Fruit fly (Drosophila melanogaster) whole organism, embryonic: ENCODE results near the gene Gnpat.
A peak's percentile ranks its signal among the peaks of the same experiment; 100 is the strongest.

Source experiments
- CG10147 ChIP-seq: fragments of 200-800 bp; sonication (Bioruptor generic); optimal IDR thresholded peaks from 2 replicates; lab custom pipeline; 2019; ENCODE audit warnings: missing biosample characterization, mild to moderate bottlenecking, missing genetic modification characterization, moderate library complexity
- CG10321 ChIP-seq: fragments of 200-800 bp; sonication (Bioruptor generic); IDR thresholded peaks from 2 replicates; pipeline ENCODE4 v1.3.6; 2022; ENCODE audit warnings: missing biosample characterization, missing genetic modification characterization
- CG11398 ChIP-seq: fragments of 200-800 bp; sonication (Bioruptor generic); optimal IDR thresholded peaks from 2 replicates; lab custom pipeline; 2016; ENCODE audit warnings: missing biosample characterization, missing genetic modification characterization
- CG11560 ChIP-seq: fragments of 200-800 bp; sonication (Bioruptor generic); IDR thresholded peaks from 3 replicates; pipeline ENCODE4 v1.3.6; 2022; ENCODE audit warnings: missing biosample characterization, missing genetic modification characterization
- CG12391 ChIP-seq: fragments of 200-800 bp; sonication (Bioruptor generic); optimal IDR thresholded peaks from 3 replicates; lab custom pipeline; 2018; ENCODE audit warnings: missing biosample characterization, mild to moderate bottlenecking, missing genetic modification characterization, moderate library complexity
- CG13894 ChIP-seq: fragments of 200-800 bp; sonication (Bioruptor generic); optimal IDR thresholded peaks from 3 replicates; lab custom pipeline; 2018; ENCODE audit warnings: missing biosample characterization, mild to moderate bottlenecking, missing genetic modification characterization, moderate library complexity
- CG15269 ChIP-seq: fragments of 200-800 bp; sonication (Bioruptor generic); optimal IDR thresholded peaks from 2 replicates; lab custom pipeline; 2018; ENCODE audit warnings: missing biosample characterization, mild to moderate bottlenecking, missing genetic modification characterization, moderate library complexity
- CG1529 ChIP-seq: fragments of 200-800 bp; sonication (Bioruptor generic); optimal IDR thresholded peaks from 3 replicates; lab custom pipeline; 2018; ENCODE audit warnings: missing biosample characterization, missing genetic modification characterization
- CG16813 ChIP-seq: fragments of 200-800 bp; sonication (Bioruptor generic); IDR thresholded peaks from 3 replicates; pipeline ENCODE4 v1.3.6; 2022; ENCODE audit warnings: missing biosample characterization, missing genetic modification characterization; ENCODE audit not compliant: partially characterized antibody
- CG3995 ChIP-seq: fragments of 200-800 bp; sonication (Bioruptor generic); optimal IDR thresholded peaks from 3 replicates; lab custom pipeline; 2016; ENCODE audit warnings: missing biosample characterization, missing genetic modification characterization
- CG6272 ChIP-seq: fragments of 200-800 bp; sonication (Bioruptor generic); IDR thresholded peaks from 2 replicates; pipeline ENCODE4 v1.3.6; 2022; ENCODE audit warnings: missing biosample characterization, missing genetic modification characterization
- CG8290 ChIP-seq, 3 experiments: fragments of 200-800 bp; sonication (Bioruptor generic); optimal IDR thresholded peaks; 2 replicates each; lab custom pipeline; 2016 to 2019; ENCODE audit warnings: missing biosample characterization in 3 of 3, missing genetic modification characterization in 3 of 3, mild to moderate bottlenecking in 2 of 3, moderate library complexity in 1 of 3
- CG8944 ChIP-seq: fragments of 200-800 bp; sonication (Bioruptor generic); optimal IDR thresholded peaks from 3 replicates; lab custom pipeline; 2016; ENCODE audit warnings: missing biosample characterization, missing genetic modification characterization
- CHES-1-like ChIP-seq: fragments of 200-800 bp; sonication (Bioruptor generic); optimal IDR thresholded peaks from 2 replicates; lab custom pipeline; 2016; ENCODE audit warnings: missing biosample characterization, missing genetic modification characterization
- D ChIP-seq, 2 experiments: fragments of 200-800 bp in 1 of 2; fragments of >200 bp in 1 of 2; sonication (Bioruptor generic) in 1 of 2; optimal IDR thresholded peaks; 2 replicates in 1 of 2; 3 replicates in 1 of 2; lab custom pipeline; 2017; ENCODE audit warnings: mild to moderate bottlenecking in 1 of 2, missing biosample characterization in 1 of 2, missing genetic modification characterization in 1 of 2, missing genetic modification reagents in 1 of 2
- Dll ChIP-seq: fragments of 200-800 bp; sonication (Bioruptor generic); IDR thresholded peaks from 4 replicates; pipeline ENCODE4 v1.3.6; 2022; ENCODE audit warnings: missing biosample characterization, missing genetic modification characterization; ENCODE audit not compliant: partially characterized antibody
- Max ChIP-seq: fragments of 200-800 bp; sonication (Bioruptor generic); optimal IDR thresholded peaks from 2 replicates; lab custom pipeline; 2016; ENCODE audit warnings: missing biosample characterization, mild to moderate bottlenecking, missing genetic modification characterization
- Oaz ChIP-seq: fragments of 200-800 bp; sonication (Bioruptor generic); IDR thresholded peaks from 2 replicates; pipeline ENCODE4 v1.3.6; 2022; ENCODE audit warnings: missing biosample characterization, missing genetic modification characterization
- Scr ChIP-seq: fragments of 200-800 bp; sonication (Bioruptor generic); IDR thresholded peaks from 2 replicates; pipeline ENCODE4 v1.3.6; 2022; ENCODE audit warnings: missing biosample characterization, missing genetic modification characterization; ENCODE audit not compliant: partially characterized antibody
- Side ChIP-seq: fragments of 200-800 bp; sonication (Bioruptor generic); optimal IDR thresholded peaks from 2 replicates; lab custom pipeline; 2016; ENCODE audit warnings: missing biosample characterization, missing genetic modification characterization
- Sox102F ChIP-seq: fragments of 200-800 bp; sonication (Bioruptor generic); optimal IDR thresholded peaks from 2 replicates; lab custom pipeline; 2018; ENCODE audit warnings: missing biosample characterization, mild to moderate bottlenecking, missing genetic modification characterization, moderate library complexity
- YL-1 ChIP-seq: fragments of 200-800 bp; sonication (Bioruptor generic); optimal IDR thresholded peaks from 3 replicates; lab custom pipeline; 2017; ENCODE audit warnings: missing biosample characterization, mild to moderate bottlenecking, missing genetic modification characterization
- ac ChIP-seq: fragments of 200-800 bp; sonication (Bioruptor generic); optimal IDR thresholded peaks from 3 replicates; lab custom pipeline; 2017; ENCODE audit warnings: missing biosample characterization, mild to moderate bottlenecking, missing genetic modification characterization
- amos ChIP-seq: fragments of 200-800 bp; sonication (Bioruptor generic); IDR thresholded peaks from 2 replicates; pipeline ENCODE4 v1.3.6; 2022; ENCODE audit warnings: missing biosample characterization, missing genetic modification characterization; ENCODE audit not compliant: partially characterized antibody
- ap ChIP-seq: fragments of 200-800 bp; sonication (Bioruptor generic); IDR thresholded peaks from 2 replicates; pipeline ENCODE4 v1.3.6; 2022; ENCODE audit warnings: missing biosample characterization, missing genetic modification characterization
- ara ChIP-seq: fragments of 200-800 bp; sonication (Bioruptor generic); IDR thresholded peaks from 2 replicates; pipeline ENCODE4 v1.3.6; 2022; ENCODE audit warnings: missing biosample characterization, missing genetic modification characterization
- btn ChIP-seq: fragments of 200-800 bp; sonication (Bioruptor generic); optimal IDR thresholded peaks from 2 replicates; lab custom pipeline; 2016; ENCODE audit warnings: missing biosample characterization, missing genetic modification characterization
- cad ChIP-seq: fragments of >200 bp; optimal IDR thresholded peaks from 2 replicates; lab custom pipeline; 2017; ENCODE audit warnings: missing biosample characterization, missing genetic modification characterization
- caup ChIP-seq: fragments of 200-800 bp; sonication (Bioruptor generic); optimal IDR thresholded peaks from 3 replicates; lab custom pipeline; 2017; ENCODE audit warnings: missing biosample characterization, mild to moderate bottlenecking, missing genetic modification characterization, moderate library complexity; ENCODE audit not compliant: severe bottlenecking
- en ChIP-seq: fragments of 200-800 bp; sonication (Bioruptor generic); optimal IDR thresholded peaks from 2 replicates; lab custom pipeline; 2016; ENCODE audit warnings: missing biosample characterization, missing genetic modification characterization
- gsb ChIP-seq: fragments of 200-800 bp; sonication (Bioruptor generic); IDR thresholded peaks from 2 replicates; pipeline ENCODE4 v1.3.6; 2022; ENCODE audit warnings: missing biosample characterization, missing genetic modification characterization
- gt ChIP-seq: fragments of 200-800 bp; sonication (Bioruptor generic); IDR thresholded peaks from 2 replicates; pipeline ENCODE4 v1.3.6; 2022; ENCODE audit warnings: missing biosample characterization, missing genetic modification characterization
- hbn ChIP-seq: fragments of 200-800 bp; sonication (Bioruptor generic); IDR thresholded peaks from 2 replicates; pipeline ENCODE4 v1.3.6; 2022; ENCODE audit warnings: missing biosample characterization, missing genetic modification characterization; ENCODE audit not compliant: partially characterized antibody
- hkb ChIP-seq, 2 experiments: fragments of 200-800 bp in 1 of 2; fragments of >200 bp in 1 of 2; sonication (Bioruptor generic) in 1 of 2; IDR thresholded peaks in 1 of 2; optimal IDR thresholded peaks in 1 of 2; 2 replicates each; pipeline versions ENCODE4 v1.3.6 to Lab custom; 2017 to 2022; ENCODE audit warnings: missing biosample characterization in 1 of 2, missing genetic modification characterization in 1 of 2
- jing ChIP-seq: fragments of 200-800 bp; sonication (Bioruptor generic); optimal IDR thresholded peaks from 2 replicates; lab custom pipeline; 2018; ENCODE audit warnings: missing biosample characterization, mild to moderate bottlenecking, missing genetic modification characterization
- lilli ChIP-seq: fragments of 200-800 bp; sonication (Bioruptor generic); optimal IDR thresholded peaks from 3 replicates; lab custom pipeline; 2016; ENCODE audit warnings: missing biosample characterization, missing genetic modification characterization
- nau ChIP-seq: fragments of 200-800 bp; sonication (Bioruptor generic); optimal IDR thresholded peaks from 3 replicates; lab custom pipeline; 2017; ENCODE audit warnings: missing biosample characterization, mild to moderate bottlenecking, missing genetic modification characterization, missing genetic modification reagents
- onecut ChIP-seq: fragments of 200-800 bp; sonication (Bioruptor generic); IDR thresholded peaks from 2 replicates; pipeline ENCODE4 v1.3.6; 2022; ENCODE audit warnings: missing biosample characterization, missing genetic modification characterization
- org-1 ChIP-seq: fragments of 200-800 bp; sonication (Bioruptor generic); optimal IDR thresholded peaks from 2 replicates; lab custom pipeline; 2017; ENCODE audit warnings: missing biosample characterization, missing genetic modification characterization
- pan ChIP-seq, 4 experiments: fragments of >200 bp in 3 of 4; fragments of 200-800 bp in 1 of 4; sonication (Bioruptor generic) in 1 of 4; optimal IDR thresholded peaks in 3 of 4; IDR thresholded peaks in 1 of 4; 2 replicates each; pipeline versions ENCODE4 v1.3.6 to Lab custom; 2017 to 2022; ENCODE audit warnings: missing biosample characterization in 2 of 4, missing genetic modification characterization in 2 of 4, mixed read lengths in 1 of 4
- pzg ChIP-seq: fragments of 200-800 bp; sonication (Bioruptor generic); optimal IDR thresholded peaks from 3 replicates; lab custom pipeline; 2018; ENCODE audit warnings: missing biosample characterization, mild to moderate bottlenecking, missing genetic modification characterization, moderate library complexity
- sim ChIP-seq: fragments of 200-800 bp; sonication (Bioruptor generic); IDR thresholded peaks from 2 replicates; pipeline ENCODE4 v1.3.6; 2022; ENCODE audit warnings: missing biosample characterization, missing genetic modification characterization
- slbo ChIP-seq: fragments of 200-800 bp; sonication (Bioruptor generic); IDR thresholded peaks from 2 replicates; pipeline ENCODE4 v1.3.6; 2022; ENCODE audit warnings: missing biosample characterization, missing genetic modification characterization
- slou ChIP-seq: fragments of 200-800 bp; sonication (Bioruptor generic); optimal IDR thresholded peaks from 3 replicates; lab custom pipeline; 2016; ENCODE audit warnings: missing biosample characterization, missing genetic modification characterization
- slp2 ChIP-seq: fragments of 200-800 bp; sonication (Bioruptor generic); optimal IDR thresholded peaks from 2 replicates; lab custom pipeline; 2016; ENCODE audit warnings: missing biosample characterization, missing genetic modification characterization
- ssp ChIP-seq: fragments of 200-800 bp; sonication (Bioruptor generic); IDR thresholded peaks from 2 replicates; pipeline ENCODE4 v1.3.6; 2022; ENCODE audit warnings: missing biosample characterization, missing genetic modification characterization

The Gnpat gene

DNA sequence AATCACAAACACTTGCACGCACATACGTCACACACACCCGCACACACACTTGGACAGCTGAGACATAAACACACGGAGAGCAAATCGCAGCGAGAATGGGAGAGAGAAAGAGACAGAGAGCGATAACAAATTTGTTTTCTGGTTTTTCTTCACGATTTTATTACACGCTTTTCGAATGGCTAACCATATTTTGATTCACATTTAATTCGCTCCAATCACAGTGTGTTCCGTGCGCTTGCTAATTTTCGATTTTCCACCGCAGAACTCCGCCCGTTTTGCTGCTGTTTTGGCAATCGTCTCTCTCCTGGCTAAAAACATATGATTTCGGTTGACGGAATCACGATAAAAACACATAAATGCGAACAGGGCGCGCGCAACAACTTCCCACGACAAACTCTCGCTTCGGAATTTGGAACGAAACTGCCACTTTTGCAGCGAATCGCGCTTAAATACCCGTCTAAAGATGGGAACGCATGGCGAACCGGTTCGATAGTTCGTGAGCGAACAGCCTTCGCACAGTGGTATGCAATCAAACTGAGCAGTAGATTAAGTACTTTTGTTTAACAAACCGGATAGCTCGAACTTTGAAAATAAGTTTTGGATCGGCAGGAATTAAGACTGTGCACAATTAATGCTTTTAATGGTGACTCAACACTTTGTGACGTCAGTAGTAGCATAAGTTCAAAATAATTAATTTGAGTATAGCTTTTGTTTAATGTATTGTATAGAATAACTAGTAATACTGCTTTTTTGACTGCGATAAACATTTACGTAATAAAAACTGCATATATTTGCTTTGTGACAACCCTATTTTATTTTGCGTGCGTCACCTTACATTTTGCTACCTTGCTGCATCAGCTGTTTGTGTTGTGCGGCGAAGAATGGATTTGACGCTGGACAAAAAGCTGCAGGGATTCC is 17.8 kb downstream of the Gnpat start, which contains the start of the genes Fur1 and Vps33B (continued):
- TF ChIP-seq Side (GFP tag; lab: Kevin White, UChicago) (peak; percentile 98), sim (peak; percentile 90), hbn (peak; percentile 68), CG10321 (GFP tag; lab: Robert Waterston, UW) (peak; percentile 78), CG16813 (GFP tag; lab: Robert Waterston, UW) (peak; percentile 80), Oaz (peak; percentile 94), gt (peak; percentile 88), CHES-1-like (GFP tag; lab: Kevin White, UChicago) (peak; percentile 98), slou (GFP tag; lab: Kevin White, UChicago) (peak; percentile 95), hkb (optimal IDR thresholded peaks at IDR 0.05; lab: Kevin White, UChicago) (peak; percentile 79), hkb (GFP tag; IDR thresholded peaks at IDR 0.05; lab: Robert Waterston, UW) (peak; percentile 95), Sox102F (GFP tag; lab: Kevin White, UChicago) (peak; percentile 97), slp2 (peak; percentile 97), btn (GFP tag; lab: Kevin White, UChicago) (peak; percentile 97), pzg (GFP tag; lab: Kevin White, UChicago) (peak; percentile 75), CG11560 (tag; lab: Robert Waterston, UW) (no peak; the same call in 2 of the 3 replicates), CG8944 (peak; percentile 98), jing (GFP tag; lab: Kevin White, UChicago) (peak; percentile 92), cad (GFP tag; lab: Kevin White, UChicago) (no peak), CG15269 (tag; lab: Kevin White, UChicago) (peak; percentile 96), ap (GFP tag; lab: Robert Waterston, UW) (peak; percentile 85), CG13894 (tag; lab: Kevin White, UChicago) (peak; percentile 91), ac (GFP tag; lab: Kevin White, UChicago) (peak; percentile 79), slbo (peak; percentile 96), amos (peak; percentile 88), D (optimal IDR thresholded peaks at IDR 0.05; lab: Kevin White, UChicago) (no peak), D (GFP tag; optimal IDR thresholded peaks at IDR 0.05; lab: Kevin White, UChicago) (peak; percentile 95), gsb (GFP tag; lab: Robert Waterston, UW) (peak; percentile 90), CG10147 (peak; percentile 94), lilli (peak; percentile 99), CG3995 (GFP tag; lab: Kevin White, UChicago) (peak; percentile 81), pan (optimal IDR thresholded peaks at IDR 0.05; lab: Kevin White, UChicago) (no peak), pan (GFP tag; optimal IDR thresholded peaks at IDR 0.05 in 1 of 2, IDR thresholded peaks at IDR 0.05 in 1 of 2) (peak in 1 of 2 experiments; percentile 95), Dll (peak; percentile 85), ssp (GFP tag; lab: Robert Waterston, UW) (peak; percentile 90), onecut (GFP tag; lab: Robert Waterston, UW) (peak; percentile 86), CG12391 (tag; lab: Kevin White, UChicago) (peak; percentile 98), Scr (peak; percentile 79), nau (GFP tag; lab: Kevin White, UChicago) (no peak), YL-1 (GFP tag; lab: Kevin White, UChicago) (peak; percentile 93), caup (peak; percentile 95), ara (peak; percentile 91), CG6272 (GFP tag; lab: Robert Waterston, UW) (peak; percentile 92), en (peak; percentile 94), Max (peak; percentile 99), CG8290 (GFP tag; optimal IDR thresholded peaks at IDR 0.05; lab: Kevin White, UChicago) (peak; percentile 97), CG8290 (tag; optimal IDR thresholded peaks at IDR 0.05; lab: Kevin White, UChicago) (peak; percentile 96 to 98), CG1529 (GFP tag; lab: Kevin White, UChicago) (peak; percentile 94), org-1 (GFP tag; lab: Kevin White, UChicago) (peak; percentile 95), CG11398 (GFP tag; lab: Kevin White, UChicago) (peak; percentile 97)
